Fruit fly (Drosophila melanogaster) whole organism, embryonic: ENCODE data around the gene nonA.

Source experiments
- Atf-2 ChIP-seq: fragments of 200-800 bp; sonication (Bioruptor generic); optimal IDR thresholded peaks from 2 replicates; lab custom pipeline; 2016; ENCODE audit warnings: missing biosample characterization, missing genetic modification characterization
- CG1024 ChIP-seq: fragments of 200-800 bp; sonication (Bioruptor generic); IDR thresholded peaks from 2 replicates; pipeline ENCODE4 v1.3.6; 2022; ENCODE audit warnings: missing biosample characterization, missing genetic modification characterization
- CG10267 ChIP-seq: fragments of 200-800 bp; sonication (Bioruptor generic); optimal IDR thresholded peaks from 2 replicates; lab custom pipeline; 2018; ENCODE audit warnings: missing biosample characterization, mild to moderate bottlenecking, missing genetic modification characterization, moderate library complexity
- CG10321 ChIP-seq: fragments of 200-800 bp; sonication (Bioruptor generic); IDR thresholded peaks from 2 replicates; pipeline ENCODE4 v1.3.6; 2022; ENCODE audit warnings: missing biosample characterization, missing genetic modification characterization
- CG13424 ChIP-seq: fragments of 200-800 bp; sonication (Bioruptor generic); optimal IDR thresholded peaks from 2 replicates; lab custom pipeline; 2019; ENCODE audit warnings: missing biosample characterization, mild to moderate bottlenecking, missing genetic modification characterization, moderate library complexity
- CG15011 ChIP-seq: fragments of 200-800 bp; sonication (Bioruptor generic); optimal IDR thresholded peaks from 3 replicates; lab custom pipeline; 2018; ENCODE audit warnings: missing biosample characterization, mild to moderate bottlenecking, missing genetic modification characterization
- CG15479 ChIP-seq: fragments of 200-800 bp; sonication (Bioruptor generic); optimal IDR thresholded peaks from 3 replicates; lab custom pipeline; 2019; ENCODE audit warnings: missing biosample characterization, mild to moderate bottlenecking, missing genetic modification characterization, moderate library complexity
- CG1647 ChIP-seq: fragments of 200-800 bp; sonication (Bioruptor generic); optimal IDR thresholded peaks from 3 replicates; lab custom pipeline; 2016; ENCODE audit warnings: missing biosample characterization, missing genetic modification characterization
- CG16779 ChIP-seq: fragments of 200-800 bp; sonication (Bioruptor generic); IDR thresholded peaks from 2 replicates; pipeline ENCODE4 v1.3.6; 2022; ENCODE audit warnings: missing biosample characterization, missing genetic modification characterization
- CG17186 ChIP-seq: fragments of 200-800 bp; sonication (Bioruptor generic); optimal IDR thresholded peaks from 3 replicates; lab custom pipeline; 2017; ENCODE audit warnings: missing biosample characterization, missing genetic modification reagents, missing genetic modification characterization
- CG18262 ChIP-seq: fragments of 200-800 bp; optimal IDR thresholded peaks from 3 replicates; lab custom pipeline; 2019; ENCODE audit warnings: missing biosample characterization, mild to moderate bottlenecking, missing genetic modification characterization, moderate library complexity
- CG2116 ChIP-seq: fragments of 200-800 bp; sonication (Bioruptor generic); optimal IDR thresholded peaks from 3 replicates; lab custom pipeline; 2018; ENCODE audit warnings: missing biosample characterization, mild to moderate bottlenecking, missing genetic modification characterization
- CG2889 ChIP-seq: fragments of 200-800 bp; sonication (Bioruptor generic); IDR thresholded peaks from 3 replicates; pipeline ENCODE4 v1.3.6; 2022; ENCODE audit warnings: missing biosample characterization, missing genetic modification characterization
- CG31224 ChIP-seq: fragments of 200-800 bp; sonication (Bioruptor generic); IDR thresholded peaks from 2 replicates; pipeline ENCODE4 v1.3.6; 2022; ENCODE audit warnings: missing biosample characterization, missing genetic modification characterization
- CG43689 ChIP-seq: fragments of 200-800 bp; sonication (Bioruptor generic); IDR thresholded peaks from 2 replicates; pipeline ENCODE4 v1.3.6; 2022; ENCODE audit warnings: missing biosample characterization, missing genetic modification characterization
- CG6272 ChIP-seq: fragments of 200-800 bp; sonication (Bioruptor generic); IDR thresholded peaks from 2 replicates; pipeline ENCODE4 v1.3.6; 2022; ENCODE audit warnings: missing biosample characterization, missing genetic modification characterization
- Dek ChIP-seq: fragments of 200-800 bp; sonication (Bioruptor generic); optimal IDR thresholded peaks from 3 replicates; lab custom pipeline; 2019; ENCODE audit warnings: missing biosample characterization, mild to moderate bottlenecking, missing genetic modification characterization, moderate library complexity
- Dll ChIP-seq: fragments of 200-800 bp; sonication (Bioruptor generic); IDR thresholded peaks from 4 replicates; pipeline ENCODE4 v1.3.6; 2022; ENCODE audit warnings: missing biosample characterization, missing genetic modification characterization; ENCODE audit not compliant: partially characterized antibody
- E2f1 ChIP-seq: fragments of 200-800 bp; sonication (Bioruptor generic); IDR thresholded peaks from 2 replicates; pipeline ENCODE4 v1.3.6; 2022; ENCODE audit warnings: missing biosample characterization, missing genetic modification characterization
- Fer1 ChIP-seq: fragments of 200-800 bp; sonication (Bioruptor generic); optimal IDR thresholded peaks from 2 replicates; lab custom pipeline; 2017; ENCODE audit warnings: missing biosample characterization, mild to moderate bottlenecking, missing genetic modification characterization
- HHEX ChIP-seq: fragments of 200-800 bp; sonication (Bioruptor generic); optimal IDR thresholded peaks from 3 replicates; lab custom pipeline; 2017; ENCODE audit warnings: missing biosample characterization, mild to moderate bottlenecking, missing genetic modification characterization, missing genetic modification reagents
- Hand ChIP-seq: fragments of 200-800 bp; sonication (Bioruptor generic); optimal IDR thresholded peaks from 2 replicates; lab custom pipeline; 2017; ENCODE audit warnings: mild to moderate bottlenecking, missing biosample characterization, missing genetic modification reagents, missing genetic modification characterization
- HmgD ChIP-seq: fragments of 200-800 bp; sonication (Bioruptor generic); optimal IDR thresholded peaks from 3 replicates; lab custom pipeline; 2016; ENCODE audit warnings: missing biosample characterization, missing genetic modification characterization
- Hr78 ChIP-seq, 2 experiments: fragments of 200-800 bp in 1 of 2; fragments of >200 bp in 1 of 2; sonication (Bioruptor generic) in 1 of 2; optimal IDR thresholded peaks; 2 replicates each; lab custom pipeline; 2017 to 2019; ENCODE audit warnings: missing biosample characterization in 2 of 2, missing genetic modification characterization in 2 of 2, mild to moderate bottlenecking in 1 of 2, moderate library complexity in 1 of 2
- Sry-δ ChIP-seq: fragments of 200-800 bp; sonication (Bioruptor generic); optimal IDR thresholded peaks from 2 replicates; lab custom pipeline; 2016; ENCODE audit warnings: missing biosample characterization, missing genetic modification characterization
- ab ChIP-seq: fragments of 200-800 bp; sonication (Bioruptor generic); optimal IDR thresholded peaks from 2 replicates; lab custom pipeline; 2016; ENCODE audit warnings: missing biosample characterization, missing genetic modification characterization
- ara ChIP-seq: fragments of 200-800 bp; sonication (Bioruptor generic); IDR thresholded peaks from 2 replicates; pipeline ENCODE4 v1.3.6; 2022; ENCODE audit warnings: missing biosample characterization, missing genetic modification characterization
- bowl ChIP-seq: fragments of 200-800 bp; sonication (Bioruptor generic); IDR thresholded peaks from 2 replicates; pipeline ENCODE4 v1.3.6; 2022; ENCODE audit warnings: missing biosample characterization, missing genetic modification characterization
- chif ChIP-seq, 2 experiments: fragments of 200-800 bp; sonication (Bioruptor generic); optimal IDR thresholded peaks; 3 replicates each; lab custom pipeline; 2016; ENCODE audit warnings: missing biosample characterization in 2 of 2, missing genetic modification characterization in 2 of 2
- chn ChIP-seq: fragments of 200-800 bp; sonication (Bioruptor generic); optimal IDR thresholded peaks from 2 replicates; lab custom pipeline; 2016; ENCODE audit warnings: missing biosample characterization, missing genetic modification characterization
- danr ChIP-seq: fragments of 200-800 bp; sonication (Bioruptor generic); IDR thresholded peaks from 2 replicates; pipeline ENCODE4 v1.3.6; 2022; ENCODE audit warnings: missing biosample characterization, missing genetic modification characterization
- dmrt11E ChIP-seq: fragments of 200-800 bp; sonication (Bioruptor generic); optimal IDR thresholded peaks from 3 replicates; lab custom pipeline; 2018; ENCODE audit warnings: missing biosample characterization, mild to moderate bottlenecking, missing genetic modification characterization, moderate library complexity
- emc ChIP-seq: fragments of 200-800 bp; sonication (Bioruptor generic); optimal IDR thresholded peaks from 2 replicates; lab custom pipeline; 2016; ENCODE audit warnings: missing biosample characterization, missing genetic modification characterization
- fd3F ChIP-seq: fragments of 200-800 bp; sonication (Bioruptor generic); optimal IDR thresholded peaks from 2 replicates; lab custom pipeline; 2018; ENCODE audit warnings: missing biosample characterization, mild to moderate bottlenecking, missing genetic modification characterization, moderate library complexity
- grau ChIP-seq: fragments of 200-800 bp; optimal IDR thresholded peaks from 3 replicates; lab custom pipeline; 2019; ENCODE audit warnings: missing biosample characterization, mild to moderate bottlenecking, missing genetic modification characterization, moderate library complexity
- gsb-n ChIP-seq: fragments of 200-800 bp; sonication (Bioruptor generic); optimal IDR thresholded peaks from 3 replicates; lab custom pipeline; 2018; ENCODE audit warnings: missing biosample characterization, mild to moderate bottlenecking, missing genetic modification characterization
- gt ChIP-seq: fragments of 200-800 bp; sonication (Bioruptor generic); IDR thresholded peaks from 2 replicates; pipeline ENCODE4 v1.3.6; 2022; ENCODE audit warnings: missing biosample characterization, missing genetic modification characterization
- kah ChIP-seq: fragments of 200-800 bp; sonication (Bioruptor generic); optimal IDR thresholded peaks from 2 replicates; lab custom pipeline; 2018; ENCODE audit warnings: missing biosample characterization, mild to moderate bottlenecking, missing genetic modification characterization
- lov ChIP-seq, 2 experiments: fragments of 200-800 bp in 1 of 2; fragments of >200 bp in 1 of 2; sonication (Bioruptor generic) in 1 of 2; IDR thresholded peaks in 1 of 2; optimal IDR thresholded peaks in 1 of 2; 2 replicates in 1 of 2; 3 replicates in 1 of 2; pipeline versions ENCODE4 v1.3.6 to Lab custom; 2017 to 2022; ENCODE audit warnings: missing biosample characterization in 1 of 2, missing genetic modification characterization in 1 of 2
- mirr ChIP-seq: fragments of 200-800 bp; sonication (Bioruptor generic); optimal IDR thresholded peaks from 3 replicates; lab custom pipeline; 2018; ENCODE audit warnings: missing biosample characterization, mild to moderate bottlenecking, missing genetic modification characterization
- nau ChIP-seq: fragments of 200-800 bp; sonication (Bioruptor generic); optimal IDR thresholded peaks from 3 replicates; lab custom pipeline; 2017; ENCODE audit warnings: missing biosample characterization, mild to moderate bottlenecking, missing genetic modification characterization, missing genetic modification reagents
- nerfin-1 ChIP-seq: fragments of 200-800 bp; sonication (Bioruptor generic); optimal IDR thresholded peaks from 3 replicates; lab custom pipeline; 2019; ENCODE audit warnings: missing biosample characterization, mild to moderate bottlenecking, missing genetic modification characterization, moderate library complexity
- onecut ChIP-seq: fragments of 200-800 bp; sonication (Bioruptor generic); IDR thresholded peaks from 2 replicates; pipeline ENCODE4 v1.3.6; 2022; ENCODE audit warnings: missing biosample characterization, missing genetic modification characterization
- pzg ChIP-seq: fragments of 200-800 bp; sonication (Bioruptor generic); optimal IDR thresholded peaks from 3 replicates; lab custom pipeline; 2018; ENCODE audit warnings: missing biosample characterization, mild to moderate bottlenecking, missing genetic modification characterization, moderate library complexity
- run ChIP-seq: fragments of 200-800 bp; sonication (Bioruptor generic); optimal IDR thresholded peaks from 3 replicates; lab custom pipeline; 2018; ENCODE audit warnings: missing biosample characterization, mild to moderate bottlenecking, missing genetic modification characterization
- so ChIP-seq: fragments of 200-800 bp; sonication (Bioruptor generic); IDR thresholded peaks from 3 replicates; pipeline ENCODE4 v1.3.6; 2022; ENCODE audit warnings: missing biosample characterization, missing genetic modification characterization
- tap ChIP-seq: fragments of 200-800 bp; optimal IDR thresholded peaks from 3 replicates; lab custom pipeline; 2019; ENCODE audit warnings: missing biosample characterization, mild to moderate bottlenecking, missing genetic modification characterization, moderate library complexity
- trem ChIP-seq: fragments of 200-800 bp; optimal IDR thresholded peaks from 3 replicates; lab custom pipeline; 2019; ENCODE audit warnings: missing biosample characterization, mild to moderate bottlenecking, missing genetic modification characterization, moderate library complexity

nonA gene

DNA sequence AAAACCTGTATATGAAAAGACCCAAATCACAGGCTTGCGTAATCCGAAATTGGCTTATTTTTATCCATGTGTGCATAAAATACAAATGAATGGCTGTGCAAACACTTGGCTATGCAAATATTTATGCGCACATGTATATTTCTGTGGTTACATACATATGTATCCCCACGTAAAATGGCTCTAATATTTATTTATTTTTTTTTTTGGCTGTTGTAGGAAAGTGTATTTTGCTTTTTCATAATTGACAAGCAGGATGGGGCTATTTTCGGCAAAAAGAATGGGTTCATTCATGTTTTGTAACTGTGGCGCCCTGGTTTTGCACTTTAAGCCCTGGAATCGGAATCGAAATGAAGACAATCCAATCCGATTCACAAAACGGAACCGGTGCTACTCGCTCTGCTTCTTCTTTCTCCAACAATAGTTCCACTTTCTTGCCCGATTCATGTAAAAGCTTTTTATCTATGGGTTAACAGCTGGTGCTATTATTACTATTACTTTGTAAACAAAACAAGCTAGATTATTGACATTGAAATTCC is 26.2 kb upstream of the nonA start (continued):
- peak; percentile 25 for TF ChIP-seq CG10267
- TF ChIP-seq bowl (GFP tag; lab: Robert Waterston, UW) = 0 out of 2 replicates have a peak, but pooled peaks have one; percentile 46
- TF ChIP-seq Hr78 (GFP tag; optimal IDR thresholded peaks at IDR 0.05; lab: Kevin White, UChicago) = no peak
- TF ChIP-seq CG18262 (tag; lab: Kevin White, UChicago) = peak; percentile 30
- 0 out of 2 replicates have a peak, but pooled peaks have one; percentile 17 for TF ChIP-seq gt (GFP tag; lab: Robert Waterston, UW)
- peak; percentile 33 to 53 for TF ChIP-seq chif (GFP tag; optimal IDR thresholded peaks at IDR 0.05; lab: Kevin White, UChicago)
- TF ChIP-seq lov (optimal IDR thresholded peaks at IDR 0.05; lab: Kevin White, UChicago) = no peak
- TF ChIP-seq lov (GFP tag; IDR thresholded peaks at IDR 0.05; lab: Robert Waterston, UW) = peak; percentile 81; the same call in 2 of the 3 replicates
- peak; percentile 80 for TF ChIP-seq Fer1 (GFP tag; lab: Kevin White, UChicago)
- TF ChIP-seq CG43689 (GFP tag; lab: Robert Waterston, UW) = no peak
- TF ChIP-seq emc = no peak
- TF ChIP-seq CG15011 (GFP tag; lab: Kevin White, UChicago) = peak; percentile 37
- TF ChIP-seq nau (GFP tag; lab: Kevin White, UChicago) = peak; percentile 38
- TF ChIP-seq grau (tag; lab: Kevin White, UChicago) = peak; percentile 54
- peak; percentile 86 for TF ChIP-seq so (GFP tag; lab: Robert Waterston, UW)
- TF ChIP-seq gsb-n (tag; lab: Kevin White, UChicago) = no peak
- peak; percentile 44 for TF ChIP-seq Sry-δ (GFP tag; lab: Kevin White, UChicago)
- peak; percentile 50 for TF ChIP-seq CG2116 (GFP tag; lab: Kevin White, UChicago)
- peak; percentile 63 for TF ChIP-seq fd3F
- 0 out of 2 replicates have a peak, but pooled peaks have one; percentile 42 for TF ChIP-seq danr (GFP tag; lab: Robert Waterston, UW)
- TF ChIP-seq HmgD (GFP tag; lab: Kevin White, UChicago) = peak; percentile 6
- peak; percentile 68 for TF ChIP-seq HHEX (GFP tag; lab: Kevin White, UChicago)
- TF ChIP-seq mirr (GFP tag; lab: Kevin White, UChicago) = no peak
- TF ChIP-seq CG16779 (GFP tag; lab: Robert Waterston, UW) = peak; percentile 73
- TF ChIP-seq CG10321 = peak; percentile 50; the same call in 1 of the 2 replicates
- peak; percentile 71 for TF ChIP-seq Atf-2 (GFP tag; lab: Kevin White, UChicago)
- peak; percentile 77 for TF ChIP-seq chn (GFP tag; lab: Kevin White, UChicago)
- peak; percentile 31 for TF ChIP-seq trem (tag; lab: Kevin White, UChicago)
- no peak for TF ChIP-seq nerfin-1 (tag; lab: Kevin White, UChicago)
- TF ChIP-seq CG1647 = peak; percentile 65
- TF ChIP-seq run (tag; lab: Kevin White, UChicago) = peak; percentile 10
- peak; percentile 57 for TF ChIP-seq Hand
- TF ChIP-seq ab (GFP tag; lab: Kevin White, UChicago) = peak; percentile 19
- TF ChIP-seq CG17186 (GFP tag; lab: Kevin White, UChicago) = no peak
- TF ChIP-seq pzg (GFP tag; lab: Kevin White, UChicago) = peak; percentile 43
- peak; percentile 77 for TF ChIP-seq E2f1 (GFP tag; lab: Robert Waterston, UW)
- TF ChIP-seq kah (GFP tag; lab: Kevin White, UChicago) = peak; percentile 26
- peak; percentile 53 for TF ChIP-seq CG6272 (GFP tag; lab: Robert Waterston, UW)
- peak; percentile 58 for TF ChIP-seq onecut
- peak; percentile 51; the same call in 1 of the 2 replicates for TF ChIP-seq CG1024 (GFP tag; lab: Robert Waterston, UW)
- peak; percentile 61; the same call in 1 of the 3 replicates for TF ChIP-seq CG2889 (GFP tag; lab: Robert Waterston, UW)
- no peak for TF ChIP-seq CG15479 (GFP tag; lab: Kevin White, UChicago)
- TF ChIP-seq dmrt11E (tag; lab: Kevin White, UChicago) = peak; percentile 8
- peak; percentile 73 for TF ChIP-seq CG13424 (tag; lab: Kevin White, UChicago)
- TF ChIP-seq Dll (GFP tag; lab: Robert Waterston, UW) = 0 out of 4 replicates have a peak, but pooled peaks have one; percentile 22
- peak; percentile 71 for TF ChIP-seq ara
- TF ChIP-seq Dek = peak; percentile 72
- peak; percentile 43 for TF ChIP-seq tap
- TF ChIP-seq CG31224 (GFP tag; lab: Robert Waterston, UW) = peak; percentile 61; the same call in 1 of the 2 replicates
